Worm (Caenorhabditis elegans): ENCODE results near the gene nep-6.
A peak's percentile ranks its signal among the peaks of the same experiment; 100 is the strongest.

Gene nep-6

DNA sequence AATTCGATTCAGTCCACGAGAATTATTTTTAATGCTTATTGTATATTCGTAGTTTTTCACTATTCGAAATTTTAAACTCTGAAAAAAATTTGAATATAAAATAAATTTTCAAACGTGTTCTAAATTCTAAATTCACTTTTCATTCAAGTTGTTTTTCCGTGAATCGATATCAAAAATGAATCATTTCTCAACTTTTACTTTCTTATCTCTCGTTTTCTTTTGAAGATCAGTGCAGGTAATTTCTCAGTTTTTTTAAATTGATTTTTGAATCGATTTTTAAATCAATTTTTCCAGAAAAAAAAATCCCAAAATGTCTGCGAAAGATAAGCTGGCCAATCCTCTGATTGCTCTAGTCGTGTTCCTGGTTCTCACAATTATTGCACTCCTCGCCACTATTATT lies at the start of gene nep-6:
Gene nep-6 (plus strand): TSS at position 301 of the 400 bp plus-strand sequence.
- no peak for TF ChIP-seq sea-2 (GFP tag; optimal IDR thresholded peaks at IDR 0.05)
- no peak for TF ChIP-seq unc-39 (tag; optimal IDR thresholded peaks at IDR 0.05)
- TF ChIP-seq R02D3.7 (tag; optimal IDR thresholded peaks at IDR 0.05): no peak
- no peak for TF ChIP-seq ztf-11 (tag; optimal IDR thresholded peaks at IDR 0.05)
- TF ChIP-seq fkh-10 (GFP tag; optimal IDR thresholded peaks at IDR 0.05): no peak
- no peak for TF ChIP-seq skn-1 (tag; optimal IDR thresholded peaks at IDR 0.05)
- TF ChIP-seq pha-4 (tag; optimal IDR thresholded peaks at IDR 0.05): no peak
- TF ChIP-seq pqm-1 (tag; optimal IDR thresholded peaks at IDR 0.05): no peak
- TF ChIP-seq mdl-1 (tag; optimal IDR thresholded peaks at IDR 0.05): no peak
- TF ChIP-seq nhr-28 (tag; optimal IDR thresholded peaks at IDR 0.05): no peak
- no peak for TF ChIP-seq nfya-1 (tag; optimal IDR thresholded peaks at IDR 0.05; ENCODE audit: insufficient read depth)
- TF ChIP-seq lin-15B (tag; optimal IDR thresholded peaks at IDR 0.05): no peak
- TF ChIP-seq nhr-12 (tag; optimal IDR thresholded peaks at IDR 0.05): no peak

ce11 chrII:3367100-3367499 lies 49.5 kb upstream of the nep-6 start, which contains the start of gene Y49F6C.6:
Gene Y49F6C.6, minus strand, starts transcription at chrII:3367200.
- no peak for TF ChIP-seq nhr-237 (tag; optimal IDR thresholded peaks at IDR 0.05)
- TF ChIP-seq lin-15B (tag; optimal IDR thresholded peaks at IDR 0.05): no peak
- no peak for TF ChIP-seq pha-4 (tag; optimal IDR thresholded peaks at IDR 0.05)
- no peak for TF ChIP-seq fos-1 (tag; optimal IDR thresholded peaks at IDR 0.05)
- no peak for TF ChIP-seq egl-5 (tag; optimal IDR thresholded peaks at IDR 0.05)
- no peak for TF ChIP-seq egl-27 (tag; optimal IDR thresholded peaks at IDR 0.05)
- no peak for TF ChIP-seq skn-1 (tag; optimal IDR thresholded peaks at IDR 0.05)
- TF ChIP-seq elt-3 (tag; optimal IDR thresholded peaks at IDR 0.05): no peak
- no peak for TF ChIP-seq mml-1 (tag; optimal IDR thresholded peaks at IDR 0.05)
- TF ChIP-seq elt-2 (tag; optimal IDR thresholded peaks at IDR 0.05): no peak
- no peak for TF ChIP-seq daf-12 (tag; optimal IDR thresholded peaks at IDR 0.05)
- no peak for TF ChIP-seq nfya-1 (tag; optimal IDR thresholded peaks at IDR 0.05; ENCODE audit: insufficient read depth)
- TF ChIP-seq fkh-2 (tag; optimal IDR thresholded peaks at IDR 0.05): no peak
- TF ChIP-seq snpc-4 (tag; optimal IDR thresholded peaks at IDR 0.05): no peak
- TF ChIP-seq fkh-10 (GFP tag; optimal IDR thresholded peaks at IDR 0.05): no peak
- no peak for TF ChIP-seq hmg-11 (tag; optimal IDR thresholded peaks at IDR 0.05)
- no peak for TF ChIP-seq nhr-77 (tag; optimal IDR thresholded peaks at IDR 0.05)
- TF ChIP-seq ceh-16 (tag; optimal IDR thresholded peaks at IDR 0.05): no peak

ce11 chrII:3368097-3368496 lies 48.5 kb upstream of the nep-6 start, which contains the start of gene Y49F6C.7:
Gene Y49F6C.7, minus strand, starts transcription at chrII:3368197.
- TF ChIP-seq nhr-28 (tag; optimal IDR thresholded peaks at IDR 0.05): no peak
- TF ChIP-seq nhr-23 (tag; optimal IDR thresholded peaks at IDR 0.05): no peak

- TF ChIP-seq lin-15B (tag; optimal IDR thresholded peaks at IDR 0.05) (no peak), nhr-25 (tag; optimal IDR thresholded peaks at IDR 0.05) (no peak), eor-1 (tag; optimal IDR thresholded peaks at IDR 0.05) (no peak), nfya-1 (tag; optimal IDR thresholded peaks at IDR 0.05; ENCODE audit: insufficient read depth) (peak; percentile 96)
Observed at ce11 chrII:3370061-3370460, 46.6 kb upstream of the nep-6 start, which contains the start of gene Y49F6C.8. Gene Y49F6C.8, minus strand, starts transcription at chrII:3370111.

DNA sequence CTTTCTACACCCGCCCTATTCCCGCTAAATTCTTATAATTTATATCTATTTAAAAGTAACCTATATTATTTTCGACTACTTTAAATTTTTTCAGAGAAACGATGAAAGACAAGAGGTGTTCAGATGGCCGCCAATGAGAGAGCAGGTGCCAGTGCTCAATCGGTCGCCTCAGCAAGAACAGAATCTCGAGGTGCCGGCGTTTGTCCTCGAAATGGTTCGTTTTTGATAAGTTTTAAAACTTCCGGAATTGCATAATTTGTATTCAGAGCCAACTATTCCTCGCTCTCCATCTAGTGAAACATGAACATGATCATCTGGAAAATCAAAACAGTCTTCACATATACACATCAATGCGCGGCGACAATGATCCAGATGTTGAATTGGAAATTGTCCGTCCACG lies 45.6 kb upstream of the nep-6 start, which contains the start of gene bath-23:
Gene bath-23 (plus strand): TSS at position 301 of the 400 bp plus-strand sequence.
- TF ChIP-seq nfya-1 (tag; optimal IDR thresholded peaks at IDR 0.05; ENCODE audit: insufficient read depth): no peak
- TF ChIP-seq snpc-4 (tag; optimal IDR thresholded peaks at IDR 0.05): no peak
- TF ChIP-seq elt-1 (tag; optimal IDR thresholded peaks at IDR 0.05): no peak

DNA sequence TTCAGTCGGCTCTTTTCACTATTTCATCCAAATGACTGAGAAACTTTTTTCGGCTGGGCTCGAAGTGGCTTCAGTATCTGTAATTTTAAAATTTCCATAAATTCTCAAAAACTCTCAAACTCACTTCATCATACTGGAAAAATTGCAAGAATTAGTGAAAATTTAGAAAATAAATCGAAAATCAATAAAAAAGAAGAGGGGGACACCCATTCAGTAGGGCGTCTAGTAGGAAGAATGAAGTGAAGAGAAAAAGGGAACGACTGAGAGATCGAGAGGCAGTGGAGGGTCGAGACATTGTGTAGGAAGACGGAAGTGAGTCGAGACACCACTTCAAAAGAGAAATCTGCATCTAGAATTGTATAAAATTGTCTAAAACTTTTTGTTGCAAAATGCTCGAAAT lies 42.8 kb upstream of the nep-6 start:
- TF ChIP-seq nhr-43 (tag; optimal IDR thresholded peaks at IDR 0.05; ENCODE audit: poor library complexity, severe bottlenecking) (no peak), ceh-28 (tag; optimal IDR thresholded peaks at IDR 0.05) (peak; percentile 6), nhr-23 (tag; optimal IDR thresholded peaks at IDR 0.05) (no peak), sea-2 (GFP tag; optimal IDR thresholded peaks at IDR 0.05) (peak; percentile 7), mml-1 (tag; optimal IDR thresholded peaks at IDR 0.05) (no peak), ceh-82 (tag; optimal IDR thresholded peaks at IDR 0.05) (no peak), tbx-2 (tag; optimal IDR thresholded peaks at IDR 0.05) (no peak), nhr-12 (tag; optimal IDR thresholded peaks at IDR 0.05) (no peak)
